Worm (Caenorhabditis elegans) whole organism, midembryonic: Measurements from ENCODE around the gene rabr-4.

ENCODE experiments used
- T22C8.4 ChIP-seq: fragments of 200-800 bp; sonication (Bioruptor generic); IDR thresholded peaks from 2 replicates; pipeline ENCODE4 v1.3.6; 2022; ENCODE audit warnings: missing genetic modification characterization, missing compliant biosample characterization
- cog-1 ChIP-seq: sonication (generic microtip); optimal IDR thresholded peaks from 2 replicates; lab custom pipeline; 2016; ENCODE audit warnings: missing genetic modification characterization, missing compliant biosample characterization
- flt-1 ChIP-seq: fragments of 200-800 bp; sonication (Bioruptor generic); IDR thresholded peaks from 2 replicates; pipeline ENCODE4 v1.3.6; 2022; ENCODE audit warnings: missing genetic modification characterization, missing compliant biosample characterization
- klf-2 ChIP-seq: fragments of 200-800 bp; sonication (Bioruptor generic); conservative IDR thresholded peaks from 2 replicates; pipeline ENCODE4 v1.3.6; 2022; ENCODE audit warnings: missing genetic modification reagents, missing genetic modification characterization, missing compliant biosample characterization
- med-1 ChIP-seq: sonication (generic microtip); optimal IDR thresholded peaks from 2 replicates; lab custom pipeline; 2017; ENCODE audit warnings: missing genetic modification characterization, mild to moderate bottlenecking, missing compliant biosample characterization, antibody characterized with exemption, missing genetic modification reagents; ENCODE audit not compliant: insufficient read depth
- ref-1 ChIP-seq: fragments of 200-800 bp; sonication (Bioruptor generic); conservative IDR thresholded peaks from 2 replicates; pipeline ENCODE4 v1.3.6; 2022; ENCODE audit warnings: missing genetic modification reagents, missing genetic modification characterization, missing compliant biosample characterization
- tab-1 ChIP-seq: fragments of 200-800 bp; sonication (Bioruptor generic); IDR thresholded peaks from 2 replicates; pipeline ENCODE4 v1.3.6; 2022; ENCODE audit warnings: missing genetic modification characterization, missing compliant biosample characterization
- ztf-23 ChIP-seq: fragments of 200-800 bp; sonication (Bioruptor generic); IDR thresholded peaks from 2 replicates; pipeline ENCODE4 v1.3.6; 2022; ENCODE audit warnings: missing genetic modification reagents, missing genetic modification characterization, missing compliant biosample characterization
- ztf-29 ChIP-seq: fragments of 200-800 bp; sonication (Bioruptor generic); IDR thresholded peaks from 2 replicates; pipeline ENCODE4 v1.3.6; 2022; ENCODE audit warnings: missing genetic modification reagents, missing genetic modification characterization, missing compliant biosample characterization

The rabr-4 gene

DNA sequence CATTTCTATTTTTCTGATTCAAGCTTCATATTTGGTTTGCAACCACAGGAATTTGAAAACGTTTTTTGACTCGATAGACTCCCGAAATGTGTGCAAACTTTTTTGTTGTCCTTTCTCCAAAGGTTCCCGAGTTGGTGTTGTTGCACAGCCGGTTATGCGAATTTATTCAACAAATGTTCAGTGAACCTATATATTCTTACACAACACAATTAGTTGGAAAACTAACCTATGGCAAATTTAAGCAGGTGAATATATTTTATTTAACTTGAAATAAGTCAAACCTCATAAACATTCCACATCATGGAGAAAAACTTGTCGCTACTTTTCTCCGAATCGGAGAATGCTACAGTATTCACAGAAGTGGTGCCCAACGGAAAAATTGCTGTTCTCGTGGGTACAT is 11.4 kb upstream of the rabr-4 start, which contains the start of gene srz-14:
TSS of gene srz-14 (plus strand) at position 301 of the 400 bp plus-strand sequence.
- TF ChIP-seq flt-1 (no peak), ztf-23 (no peak), klf-2 (no peak), T22C8.4 (no peak)

DNA sequence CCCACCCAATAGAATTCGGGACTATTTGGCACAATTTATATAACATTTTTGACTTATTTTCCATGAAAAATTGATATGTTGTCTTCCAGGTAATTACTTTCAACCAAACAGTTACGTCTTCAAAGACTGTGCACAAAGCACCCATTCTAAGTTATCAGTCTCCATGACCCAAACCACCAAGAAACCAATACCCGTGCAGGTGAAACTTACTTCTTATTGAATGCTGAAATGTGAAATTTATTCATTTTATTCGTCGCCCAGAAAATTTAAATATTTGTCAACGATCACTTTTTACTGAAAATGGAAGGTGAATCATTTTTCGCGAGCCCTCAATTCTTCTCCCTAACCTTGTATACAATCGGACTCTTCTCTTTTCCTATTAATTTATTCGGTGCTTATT is 4.3 kb upstream of the rabr-4 start, which contains the start of gene srh-281:
TSS of gene srh-281 (plus strand) at position 301 of the 400 bp plus-strand sequence.
- TF ChIP-seq ztf-23 (no peak), cog-1 (tag; lab: Kevin White, UChicago) (no peak), T22C8.4 (no peak), tab-1 (GFP tag; lab: Robert Waterston, UW) (no peak), med-1 (GFP tag; lab: Kevin White, UChicago) (no peak), klf-2 (no peak), ztf-29 (no peak), flt-1 (no peak), ref-1 (no peak)

DNA sequence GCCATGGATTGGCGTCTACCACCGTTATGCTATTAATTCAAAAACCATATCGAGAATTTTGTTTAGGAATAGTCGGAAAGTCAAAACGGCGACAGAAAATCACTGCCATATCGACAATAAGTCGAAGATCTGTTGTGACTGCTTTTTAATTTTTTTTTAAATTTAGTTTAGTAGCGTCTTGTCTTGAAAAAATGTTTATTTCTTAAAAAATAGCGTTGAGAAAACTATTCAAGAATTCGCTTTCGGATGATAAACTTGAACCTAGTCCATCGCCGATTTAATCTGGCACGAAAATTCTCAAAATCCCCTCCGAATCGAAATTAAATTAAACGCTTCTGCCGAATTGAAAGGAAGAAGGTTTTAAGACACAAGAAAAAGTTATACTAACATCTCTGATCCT is 2.6 kb upstream of the rabr-4 start, which contains the start of gene srh-279:
TSS of gene srh-279 (plus strand) at position 301 of the 400 bp plus-strand sequence.
- TF ChIP-seq tab-1 (GFP tag; lab: Robert Waterston, UW) (no peak), flt-1 (no peak), ztf-23 (no peak), cog-1 (tag; lab: Kevin White, UChicago) (no peak), klf-2 (no peak), ztf-29 (no peak), med-1 (GFP tag; lab: Kevin White, UChicago) (no peak), T22C8.4 (no peak), ref-1 (no peak)

DNA sequence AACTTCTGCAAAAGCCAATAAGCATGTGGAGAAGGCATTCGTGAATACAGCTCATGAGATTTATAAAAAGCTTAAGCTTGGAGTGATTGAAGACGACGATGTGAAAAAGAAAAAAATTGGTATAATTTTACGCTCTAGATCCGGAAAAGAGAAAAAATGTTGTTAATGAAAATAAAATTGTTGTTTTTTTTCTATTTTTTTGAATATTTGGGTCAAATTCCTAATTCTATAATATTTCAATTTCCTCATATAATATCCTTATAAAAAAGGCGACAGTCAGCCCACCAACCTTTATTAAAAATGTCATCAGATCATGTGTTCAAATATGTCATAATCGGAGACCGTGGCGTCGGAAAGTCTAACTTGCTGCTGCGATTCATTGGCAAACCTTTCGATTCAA is 640 bp downstream of the rabr-4 start, which contains the start of gene rabr-3:
TSS of gene rabr-3 (plus strand) at position 301 of the 400 bp plus-strand sequence.
- TF ChIP-seq T22C8.4 (no peak), ztf-23 (no peak), flt-1 (no peak), ztf-29 (no peak), klf-2 (no peak), tab-1 (GFP tag; lab: Robert Waterston, UW) (no peak), med-1 (GFP tag; lab: Kevin White, UChicago) (no peak), cog-1 (tag; lab: Kevin White, UChicago) (no peak), ref-1 (no peak)

DNA sequence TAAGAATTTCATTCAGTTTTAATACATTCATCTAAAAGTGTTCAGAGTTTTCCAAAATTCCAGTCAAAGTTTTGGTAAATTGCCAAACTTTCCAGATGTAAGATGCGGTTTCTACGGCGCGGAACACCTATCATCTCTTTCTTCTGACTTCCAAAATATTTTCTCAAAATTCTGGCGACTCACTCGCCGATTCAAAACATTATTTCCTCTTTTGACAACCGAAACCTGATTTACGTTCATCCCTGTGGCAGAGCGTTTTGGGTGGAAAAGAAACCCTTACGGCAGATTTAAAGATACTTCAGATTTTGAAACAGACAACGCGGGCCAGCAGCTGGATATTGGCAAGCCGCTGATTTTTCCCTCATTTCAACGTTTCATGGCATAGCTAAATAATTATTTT is 3.3 kb downstream of the rabr-4 start, which contains the start of gene F11A5.5:
TSS of gene F11A5.5 (plus strand) at position 301 of the 400 bp plus-strand sequence.
- TF ChIP-seq tab-1 (GFP tag; lab: Robert Waterston, UW) (no peak), ztf-29 (no peak), ref-1 (no peak), flt-1 (no peak), med-1 (GFP tag; lab: Kevin White, UChicago) (no peak), klf-2 (no peak), cog-1 (tag; lab: Kevin White, UChicago) (no peak), T22C8.4 (no peak), ztf-23 (no peak)

DNA sequence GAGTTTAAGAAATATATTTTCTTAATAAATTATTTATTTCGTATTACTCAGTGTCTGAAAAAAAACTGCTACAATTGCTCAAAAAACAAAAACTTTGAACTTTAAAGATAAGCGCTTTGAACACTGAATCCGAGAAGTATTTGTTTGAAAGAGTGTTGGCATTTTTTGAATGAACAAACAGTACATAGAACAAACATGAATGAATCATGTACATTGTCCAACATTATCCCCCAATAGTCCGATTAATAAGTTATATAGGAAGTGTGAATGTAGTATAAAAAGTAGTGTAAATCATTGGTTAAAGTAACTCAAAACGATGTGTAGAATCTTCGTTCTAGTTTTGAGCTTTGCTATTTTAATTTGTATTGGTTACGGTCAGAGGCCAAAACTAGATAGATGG is 7.0 kb downstream of the rabr-4 start, which contains the start of gene F11A5.17:
TSS of gene F11A5.17 (plus strand) at position 301 of the 400 bp plus-strand sequence.
- no peak for TF ChIP-seq med-1 (GFP tag; lab: Kevin White, UChicago)
- no peak for TF ChIP-seq tab-1 (GFP tag; lab: Robert Waterston, UW)
- TF ChIP-seq klf-2, result no peak
- TF ChIP-seq ztf-23, result no peak
- TF ChIP-seq cog-1 (tag; lab: Kevin White, UChicago), result no peak
- no peak for TF ChIP-seq T22C8.4
- TF ChIP-seq ztf-29, result no peak
- TF ChIP-seq flt-1, result no peak
- no peak for TF ChIP-seq ref-1

DNA sequence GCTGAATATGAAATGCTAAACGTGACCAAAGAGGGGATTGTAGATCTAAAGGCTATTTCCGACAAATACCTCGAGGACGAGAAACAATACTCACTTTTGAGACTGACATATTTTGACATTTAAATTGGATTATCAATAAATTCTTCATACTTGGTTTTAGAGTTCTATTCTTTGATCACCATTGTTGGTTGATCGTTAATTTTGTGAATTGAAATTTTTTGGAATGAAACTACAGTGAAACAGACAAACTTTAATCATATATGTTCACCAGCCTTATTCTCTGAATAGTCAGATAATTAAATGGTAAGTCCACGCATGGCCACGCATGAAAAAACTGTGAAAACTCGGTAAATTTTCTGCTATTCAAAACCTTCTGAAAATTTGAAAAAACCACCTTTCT is 7.9 kb downstream of the rabr-4 start, which contains the start of gene F11A5.18:
TSS of gene F11A5.18 (plus strand) at position 301 of the 400 bp plus-strand sequence.
- TF ChIP-seq tab-1 (GFP tag; lab: Robert Waterston, UW), result no peak
- no peak for TF ChIP-seq ref-1
- TF ChIP-seq T22C8.4, result no peak
- TF ChIP-seq ztf-29, result no peak
- TF ChIP-seq cog-1 (tag; lab: Kevin White, UChicago), result no peak
- no peak for TF ChIP-seq med-1 (GFP tag; lab: Kevin White, UChicago)
- TF ChIP-seq flt-1, result no peak
- no peak for TF ChIP-seq ztf-23
- no peak for TF ChIP-seq klf-2

DNA sequence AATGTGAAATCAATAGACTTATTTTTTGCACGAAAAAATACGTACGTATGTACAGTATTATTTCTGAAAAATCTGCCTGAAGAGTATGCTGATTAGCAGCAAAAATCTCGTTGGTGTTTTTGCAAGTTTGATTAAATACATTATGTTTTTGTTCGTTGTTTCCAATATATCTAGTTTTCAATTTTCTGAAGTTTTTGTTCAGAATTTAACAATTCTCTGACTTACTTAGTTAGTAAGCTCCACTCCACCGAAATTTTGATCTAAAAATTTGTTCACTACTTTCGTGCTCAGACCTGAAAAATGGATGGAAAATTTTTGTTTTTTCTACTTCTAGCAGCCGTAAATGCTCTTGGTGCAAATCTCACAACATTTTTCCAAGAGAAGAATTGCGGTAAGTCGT is 10.1 kb downstream of the rabr-4 start, which contains the start of gene irld-26:
TSS of gene irld-26 (plus strand) at position 301 of the 400 bp plus-strand sequence.
- TF ChIP-seq ztf-29 (no peak), med-1 (GFP tag; lab: Kevin White, UChicago) (no peak), tab-1 (GFP tag; lab: Robert Waterston, UW) (no peak), T22C8.4 (no peak), ref-1 (no peak)

DNA sequence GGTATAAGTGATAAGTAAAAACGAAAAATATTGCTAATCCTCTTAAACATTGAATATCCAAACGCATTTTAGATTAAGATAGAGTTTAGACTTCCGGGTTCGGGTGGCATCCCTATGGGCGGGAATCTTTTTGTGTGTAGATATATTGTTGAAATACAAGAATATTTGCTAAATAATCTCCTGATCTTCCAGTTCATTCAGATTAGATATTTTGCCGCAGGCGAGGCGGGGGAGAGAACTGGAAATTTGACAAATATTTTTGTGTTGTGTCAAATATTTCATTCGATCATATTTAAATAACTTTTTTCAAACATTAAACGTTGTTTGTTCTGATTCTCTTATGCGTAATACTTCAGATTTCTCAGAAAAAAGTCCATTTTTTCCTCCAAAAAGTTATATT is 15.1 kb downstream of the rabr-4 start, which contains the start of gene oac-15:
TSS of gene oac-15 (minus strand) at position 101 of the 400 bp plus-strand sequence.
- no peak for TF ChIP-seq ztf-29
- TF ChIP-seq med-1 (GFP tag; lab: Kevin White, UChicago), result no peak
- no peak for TF ChIP-seq ztf-23
- no peak for TF ChIP-seq klf-2
- no peak for TF ChIP-seq flt-1
- no peak for TF ChIP-seq cog-1 (tag; lab: Kevin White, UChicago)
- no peak for TF ChIP-seq ref-1
- no peak for TF ChIP-seq T22C8.4
- TF ChIP-seq tab-1 (GFP tag; lab: Robert Waterston, UW), result no peak

DNA sequence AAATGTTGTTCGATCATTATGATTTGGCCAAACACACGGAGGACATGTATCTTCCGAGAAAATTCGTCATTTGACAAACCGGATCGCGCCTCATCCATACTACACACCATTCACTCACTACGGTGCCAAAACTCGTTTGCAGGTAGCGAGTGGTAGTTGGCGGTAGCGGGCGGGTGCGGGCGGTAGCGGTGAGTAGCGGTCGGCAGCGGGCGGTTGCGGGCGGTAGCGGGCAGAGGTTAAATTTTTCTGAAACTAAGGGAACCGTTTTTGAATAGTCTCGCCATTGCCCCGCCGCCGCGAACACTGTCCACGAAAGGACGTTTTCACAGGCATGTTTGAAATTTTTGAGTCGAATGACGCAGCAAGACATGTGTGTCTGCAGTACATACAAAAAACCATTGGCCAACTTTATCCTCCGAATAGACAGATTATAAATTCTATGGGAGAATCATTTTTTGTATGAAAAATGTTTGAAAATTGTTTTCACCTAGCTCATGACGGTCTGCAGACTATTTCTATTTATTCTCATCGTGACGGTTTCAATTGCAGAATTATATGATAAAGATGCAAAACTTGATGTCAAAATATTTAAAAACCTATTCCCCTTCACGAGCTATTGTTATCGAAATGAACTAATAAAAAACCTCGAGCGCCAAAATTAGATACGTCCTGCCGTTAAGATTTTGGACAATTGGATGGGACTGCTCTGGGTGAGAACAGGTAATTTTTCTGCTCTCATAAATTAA is 15.7 kb downstream of the rabr-4 start, which contains the start of gene F11A5.16:
TSS of gene F11A5.16 (plus strand) at position 696 of the 746 bp plus-strand sequence.
- TF ChIP-seq tab-1 (GFP tag; lab: Robert Waterston, UW) (0 out of 2 replicates have a peak, but pooled peaks have one; percentile 18), T22C8.4 (no peak), flt-1 (no peak)
